Worm (Caenorhabditis elegans) whole organism, L1 larva: ENCODE measurements around the gene Y41E3.19.

Source experiments
- C04F5.9 ChIP-seq: sonication (generic microtip); optimal IDR thresholded peaks from 2 replicates; lab custom pipeline; 2016; ENCODE audit warnings: missing genetic modification characterization, missing compliant biosample characterization
- C16A3.4 ChIP-seq: fragments of 150-350 bp; optimal IDR thresholded peaks from 2 replicates; lab custom pipeline; 2014; ENCODE audit warnings: missing biosample characterization, missing genetic modification characterization
- C34B4.2 ChIP-seq: sonication (generic microtip); optimal IDR thresholded peaks from 2 replicates; lab custom pipeline; 2017; ENCODE audit warnings: mild to moderate bottlenecking, missing genetic modification characterization, missing compliant biosample characterization
- F16B12.6 ChIP-seq: fragments of 150-350 bp; optimal IDR thresholded peaks from 2 replicates; lab custom pipeline; 2014; ENCODE audit warnings: missing biosample characterization, missing genetic modification characterization
- aha-1 ChIP-seq: fragments of 150-350 bp; optimal IDR thresholded peaks from 2 replicates; lab custom pipeline; 2014; ENCODE audit warnings: missing biosample characterization, missing genetic modification characterization
- aly-2 ChIP-seq: fragments of 150-350 bp; optimal IDR thresholded peaks from 2 replicates; lab custom pipeline; 2014; ENCODE audit warnings: missing biosample characterization, missing genetic modification characterization
- blmp-1 ChIP-seq: fragments of 150-350 bp; optimal IDR thresholded peaks from 2 replicates; lab custom pipeline; 2014; ENCODE audit warnings: missing biosample characterization, missing genetic modification characterization
- ceh-8 ChIP-seq: fragments of 200-800 bp; sonication (Bioruptor generic); optimal IDR thresholded peaks from 2 replicates; lab custom pipeline; 2018; ENCODE audit warnings: mild to moderate bottlenecking, missing genetic modification characterization, moderate library complexity, missing compliant biosample characterization
- ceh-82 ChIP-seq, 3 experiments: fragments of 150-350 bp in 1 of 3; sonication (generic microtip) in 2 of 3; optimal IDR thresholded peaks; 2 replicates each; lab custom pipeline; 2014 to 2017; ENCODE audit warnings: missing biosample characterization in 3 of 3, missing genetic modification characterization in 3 of 3
- ceh-88 ChIP-seq: fragments of 200-800 bp; sonication (Bioruptor generic); IDR thresholded peaks from 2 replicates; pipeline ENCODE4 v1.3.6; 2022; ENCODE audit warnings: missing genetic modification characterization, missing compliant biosample characterization
- ceh-90 ChIP-seq: sonication (generic microtip); optimal IDR thresholded peaks from 2 replicates; lab custom pipeline; 2016; ENCODE audit warnings: missing genetic modification characterization, missing compliant biosample characterization
- dsc-1 ChIP-seq: sonication (generic microtip); optimal IDR thresholded peaks from 2 replicates; lab custom pipeline; 2016; ENCODE audit warnings: mild to moderate bottlenecking, missing genetic modification characterization, missing compliant biosample characterization
- efl-1 ChIP-seq, 4 experiments: fragments of 150-350 bp; optimal IDR thresholded peaks in 3 of 4; peaks in 1 of 4; 1 replicate in 1 of 4; 2 replicates in 3 of 4; lab custom pipeline; 2014; ENCODE audit warnings: missing biosample characterization in 2 of 4, missing genetic modification characterization in 2 of 4, missing genetic modification reagents in 2 of 4
- efl-3 ChIP-seq: fragments of 200-800 bp; sonication (Bioruptor generic); optimal IDR thresholded peaks from 2 replicates; lab custom pipeline; 2018; ENCODE audit warnings: mild to moderate bottlenecking, missing genetic modification characterization, missing compliant biosample characterization
- egl-13 ChIP-seq: sonication (generic microtip); optimal IDR thresholded peaks from 2 replicates; lab custom pipeline; 2016; ENCODE audit warnings: missing genotype, missing genetic modification reagents, missing genetic modification characterization, missing compliant biosample characterization
- elt-2 ChIP-seq: sonication (generic microtip); optimal IDR thresholded peaks from 2 replicates; lab custom pipeline; 2016; ENCODE audit warnings: missing genetic modification characterization, mild to moderate bottlenecking, inconsistent platforms, missing compliant biosample characterization, missing genetic modification reagents
- elt-3 ChIP-seq, 6 experiments: fragments of 150-350 bp in 1 of 6; sonication (generic microtip); optimal IDR thresholded peaks; 2 replicates each; lab custom pipeline; 2017 to 2018; ENCODE audit warnings: missing biosample characterization in 6 of 6, missing genetic modification characterization in 6 of 6, inconsistent platforms in 1 of 6
- ets-5 ChIP-seq: fragments of 200-800 bp; sonication (Bioruptor generic); IDR thresholded peaks from 2 replicates; pipeline ENCODE4 v1.3.6; 2022; ENCODE audit warnings: missing genetic modification characterization, missing compliant biosample characterization
- fkh-10 ChIP-seq: sonication (generic microtip); optimal IDR thresholded peaks from 2 replicates; lab custom pipeline; 2017; ENCODE audit warnings: missing biosample characterization, missing genetic modification reagents, missing genetic modification characterization
- fkh-8 ChIP-seq: sonication (generic microtip); optimal IDR thresholded peaks from 2 replicates; lab custom pipeline; 2016; ENCODE audit warnings: mild to moderate bottlenecking, missing genetic modification characterization, missing compliant biosample characterization
- fos-1 ChIP-seq: fragments of 150-350 bp; optimal IDR thresholded peaks from 2 replicates; lab custom pipeline; 2014; ENCODE audit warnings: missing biosample characterization, missing genetic modification characterization
- hlh-17 ChIP-seq: fragments of 200-800 bp; sonication (Bioruptor generic); optimal IDR thresholded peaks from 2 replicates; lab custom pipeline; 2018; ENCODE audit warnings: missing genetic modification characterization, mild to moderate bottlenecking, missing compliant biosample characterization, moderate library complexity, borderline replicate concordance
- isw-1 ChIP-seq: fragments of 200-800 bp; sonication (Bioruptor generic); IDR thresholded peaks from 2 replicates; pipeline ENCODE4 v1.3.6; 2022; ENCODE audit warnings: missing genetic modification characterization, missing compliant biosample characterization
- lin-14 ChIP-seq: fragments of 200-800 bp; sonication (Bioruptor generic); optimal IDR thresholded peaks from 2 replicates; lab custom pipeline; 2018; ENCODE audit warnings: mild to moderate bottlenecking, missing genetic modification characterization, moderate library complexity, missing compliant biosample characterization
- lir-3 ChIP-seq: sonication (generic microtip); optimal IDR thresholded peaks from 2 replicates; lab custom pipeline; 2016; ENCODE audit warnings: mild to moderate bottlenecking, missing genetic modification characterization, moderate library complexity, missing compliant biosample characterization; ENCODE audit not compliant: poor library complexity
- lsy-2 ChIP-seq, 2 experiments: fragments of 150-350 bp; optimal IDR thresholded peaks; 2 replicates each; lab custom pipeline; 2014; ENCODE audit warnings: missing biosample characterization in 2 of 2, missing genetic modification characterization in 2 of 2
- mef-2 ChIP-seq: fragments of 150-350 bp; optimal IDR thresholded peaks from 2 replicates; lab custom pipeline; 2014; ENCODE audit warnings: missing biosample characterization, missing genetic modification characterization
- nhr-12 ChIP-seq: sonication (generic microtip); optimal IDR thresholded peaks from 2 replicates; lab custom pipeline; 2017; ENCODE audit warnings: missing biosample characterization, missing genetic modification characterization
- nhr-47 ChIP-seq: sonication (generic microtip); optimal IDR thresholded peaks from 2 replicates; lab custom pipeline; 2016; ENCODE audit warnings: mild to moderate bottlenecking, missing genetic modification characterization, moderate library complexity, missing compliant biosample characterization
- nhr-71 ChIP-seq: sonication (generic microtip); optimal IDR thresholded peaks from 2 replicates; lab custom pipeline; 2016; ENCODE audit warnings: mild to moderate bottlenecking, missing genetic modification characterization, moderate library complexity, missing compliant biosample characterization
- nhr-76 ChIP-seq: sonication (generic microtip); optimal IDR thresholded peaks from 2 replicates; lab custom pipeline; 2017; ENCODE audit warnings: missing biosample characterization, missing genetic modification characterization
- nhr-84 ChIP-seq: sonication (generic microtip); optimal IDR thresholded peaks from 2 replicates; lab custom pipeline; 2017; ENCODE audit warnings: missing biosample characterization, missing genetic modification characterization
- nhr-85 ChIP-seq: sonication (generic microtip); peaks from one replicate; lab custom pipeline; 2016; ENCODE audit warnings: missing genetic modification characterization, inconsistent platforms, missing compliant biosample characterization
- nhr-90 ChIP-seq: sonication (generic microtip); optimal IDR thresholded peaks from 2 replicates; lab custom pipeline; 2016; ENCODE audit warnings: mild to moderate bottlenecking, missing genetic modification characterization, missing compliant biosample characterization; ENCODE audit not compliant: poor library complexity
- pax-3 ChIP-seq: fragments of 200-800 bp; sonication (Bioruptor generic); optimal IDR thresholded peaks from 2 replicates; lab custom pipeline; 2018; ENCODE audit warnings: mild to moderate bottlenecking, missing genetic modification characterization, moderate library complexity, missing compliant biosample characterization
- snu-23 ChIP-seq: sonication (generic microtip); optimal IDR thresholded peaks from 2 replicates; lab custom pipeline; 2016; ENCODE audit warnings: missing genetic modification characterization, missing compliant biosample characterization
- sox-4 ChIP-seq: sonication (generic microtip); optimal IDR thresholded peaks from 2 replicates; lab custom pipeline; 2016; ENCODE audit warnings: missing genetic modification characterization, missing compliant biosample characterization
- sup-37 ChIP-seq: fragments of 200-800 bp; sonication (Bioruptor generic); optimal IDR thresholded peaks from 2 replicates; lab custom pipeline; 2018; ENCODE audit warnings: mild to moderate bottlenecking, missing genetic modification characterization, missing compliant biosample characterization
- swsn-7 ChIP-seq: sonication (generic microtip); optimal IDR thresholded peaks from 2 replicates; lab custom pipeline; 2016; ENCODE audit warnings: missing genetic modification characterization, missing compliant biosample characterization
- tbx-2 ChIP-seq: sonication (generic microtip); optimal IDR thresholded peaks from 2 replicates; lab custom pipeline; 2016; ENCODE audit warnings: missing genetic modification characterization, missing compliant biosample characterization
- tlp-1 ChIP-seq: fragments of 150-350 bp; optimal IDR thresholded peaks from 2 replicates; lab custom pipeline; 2014; ENCODE audit warnings: missing biosample characterization, missing genetic modification characterization
- unc-130 ChIP-seq: fragments of 150-350 bp; optimal IDR thresholded peaks from 2 replicates; lab custom pipeline; 2017; ENCODE audit warnings: missing biosample characterization, missing genetic modification characterization, inconsistent platforms
- unc-86 ChIP-seq: sonication (generic microtip); optimal IDR thresholded peaks from 2 replicates; lab custom pipeline; 2016; ENCODE audit warnings: missing genetic modification characterization, missing compliant biosample characterization
- unc-98 ChIP-seq: fragments of 200-800 bp; sonication (Bioruptor generic); IDR thresholded peaks from 2 replicates; pipeline ENCODE4 v1.3.6; 2022; ENCODE audit warnings: missing genetic modification characterization, missing compliant biosample characterization
- vab-15 ChIP-seq: sonication (generic microtip); optimal IDR thresholded peaks from 2 replicates; lab custom pipeline; 2017; ENCODE audit warnings: missing genotype, mild to moderate bottlenecking, missing genetic modification characterization, missing compliant biosample characterization

Y41E3.19 gene

DNA sequence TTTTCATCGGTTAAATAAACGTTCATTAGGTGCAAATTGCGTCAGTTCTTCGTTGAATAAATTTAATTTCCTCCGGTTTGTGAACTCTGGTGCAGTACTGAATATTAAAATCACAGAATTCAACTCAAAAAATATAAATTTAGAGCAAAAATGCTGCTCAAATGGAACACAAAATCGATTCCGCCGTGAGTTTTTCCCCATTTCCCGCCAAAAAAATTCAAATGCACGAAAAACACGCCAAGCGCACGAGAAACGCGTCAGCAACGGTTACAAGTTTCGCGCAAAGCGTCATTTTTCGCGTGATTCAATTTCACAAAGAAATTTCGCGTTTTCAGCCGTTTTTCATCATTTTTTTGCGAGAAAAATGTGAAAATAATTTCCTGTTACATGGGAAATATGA is 16.5 kb upstream of the Y41E3.19 start, which contains the start of gene hrpu-1 (continued):
- TF ChIP-seq vab-15 (tag; lab: Kevin White, UChicago) (peak; percentile 19), fos-1 (tag; lab: Kevin White, UChicago) (peak; percentile 75), swsn-7 (tag; lab: Kevin White, UChicago) (peak; percentile 81), ceh-88 (GFP tag; lab: Robert Waterston, UW) (peak; percentile 55; the same call in 1 of the 2 replicates), tlp-1 (no peak), F16B12.6 (tag; lab: Kevin White, UChicago) (peak; percentile 75), mef-2 (tag; lab: Kevin White, UChicago) (no peak), isw-1 (GFP tag; lab: Robert Waterston, UW) (peak; percentile 78), ets-5 (GFP tag; lab: Robert Waterston, UW) (no peak), tbx-2 (tag; lab: Kevin White, UChicago) (peak; percentile 84), pax-3 (tag; lab: Kevin White, UChicago) (peak; percentile 45), C16A3.4 (tag; lab: Kevin White, UChicago) (peak; percentile 72), hlh-17 (GFP tag; lab: Kevin White, UChicago) (no peak), ceh-82 (tag; optimal IDR thresholded peaks at IDR 0.05; lab: Kevin White, UChicago) (peak; percentile 73 to 91 (median 82)), unc-86 (tag; lab: Kevin White, UChicago) (peak; percentile 74), nhr-85 (tag; lab: Kevin White, UChicago) (peak; percentile 90), sup-37 (no peak), sox-4 (peak; percentile 3), nhr-12 (tag; lab: Kevin White, UChicago) (no peak), ceh-90 (tag; lab: Kevin White, UChicago) (peak; percentile 22), nhr-90 (tag; lab: Kevin White, UChicago) (peak; percentile 64), nhr-47 (tag; lab: Kevin White, UChicago) (peak; percentile 90), aly-2 (tag; lab: Kevin White, UChicago) (peak; percentile 82), lsy-2 (tag; optimal IDR thresholded peaks at IDR 0.05; lab: Kevin White, UChicago) (peak; percentile 88 to 94), nhr-71 (tag; lab: Kevin White, UChicago) (peak; percentile 87), unc-98 (GFP tag; lab: Robert Waterston, UW) (peak; percentile 47; the same call in 1 of the 2 replicates), nhr-76 (tag; lab: Kevin White, UChicago) (no peak), dsc-1 (tag; lab: Kevin White, UChicago) (peak; percentile 73), efl-1 (optimal IDR thresholded peaks at IDR 0.05; lab: Kevin White, UChicago) (peak; percentile 95 to 97), efl-1 (GFP tag; optimal IDR thresholded peaks at IDR 0.05 in 1 of 2; lab: Kevin White, UChicago) (peak; percentile 95 to 99), fkh-8 (tag; lab: Kevin White, UChicago) (peak; percentile 82), snu-23 (peak; percentile 87), ceh-8 (GFP tag; lab: Kevin White, UChicago) (peak; percentile 62), blmp-1 (tag; lab: Kevin White, UChicago) (no peak), C34B4.2 (tag; lab: Kevin White, UChicago) (no peak), elt-3 (tag; optimal IDR thresholded peaks at IDR 0.05; lab: Kevin White, UChicago) (peak in 2 of 6 experiments; percentile 32 to 51), egl-13 (tag; lab: Kevin White, UChicago) (peak; percentile 45), unc-130 (tag; lab: Kevin White, UChicago) (peak; percentile 60)

DNA sequence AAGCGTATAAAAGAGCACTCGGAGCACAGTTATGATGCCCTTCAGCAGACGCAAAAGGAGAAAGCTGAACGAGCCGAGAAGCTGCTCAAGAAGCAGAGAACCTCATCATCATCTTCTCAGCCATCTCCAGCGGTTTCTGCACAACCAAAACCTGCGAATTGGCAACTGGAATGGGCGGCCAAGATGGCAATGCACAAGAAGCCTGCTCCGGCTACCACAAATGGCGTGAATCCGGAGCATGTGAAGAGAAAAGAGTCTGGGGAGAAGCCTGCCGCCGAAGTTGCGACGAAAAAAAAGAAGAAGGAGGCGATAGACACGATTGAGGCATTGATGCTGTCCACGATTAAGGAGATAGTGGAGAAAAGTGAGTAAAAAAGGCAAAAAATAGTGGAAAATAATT is 14.8 kb upstream of the Y41E3.19 start:
- TF ChIP-seq aha-1 (tag; lab: Kevin White, UChicago) (no peak), nhr-84 (tag; lab: Kevin White, UChicago) (no peak), C04F5.9 (tag; lab: Kevin White, UChicago) (no peak), nhr-12 (tag; lab: Kevin White, UChicago) (no peak), efl-3 (GFP tag; lab: Kevin White, UChicago) (no peak), nhr-90 (tag; lab: Kevin White, UChicago) (no peak), tbx-2 (tag; lab: Kevin White, UChicago) (no peak), elt-2 (no peak), lir-3 (tag; lab: Kevin White, UChicago) (no peak), lin-14 (GFP tag; lab: Kevin White, UChicago) (no peak), fkh-10 (no peak)
